Fruit fly (Drosophila melanogaster) whole organism: ENCODE measurements around the gene Pvf3.

ENCODE experiments used
- CG8478 ChIP-seq: fragments of >200 bp; optimal IDR thresholded peaks from 2 replicates; lab custom pipeline; 2018; ENCODE audit warnings: inconsistent platforms
- Dll ChIP-seq: fragments of >200 bp; optimal IDR thresholded peaks from 2 replicates; lab custom pipeline; 2017
- EcR ChIP-seq, 2 experiments: fragments of >200 bp; optimal IDR thresholded peaks; 2 replicates each; lab custom pipeline; 2017; ENCODE audit warnings: missing biosample characterization in 2 of 2, missing genetic modification characterization in 2 of 2, missing genetic modification reagents in 2 of 2
- pan ChIP-seq: fragments of >200 bp; optimal IDR thresholded peaks from 2 replicates; lab custom pipeline; 2017
- psq ChIP-seq: fragments of >200 bp; optimal IDR thresholded peaks from 2 replicates; lab custom pipeline; 2017
- usp ChIP-seq: fragments of >200 bp; optimal IDR thresholded peaks from 2 replicates; lab custom pipeline; 2017; ENCODE audit warnings: missing biosample characterization, missing genetic modification characterization, mixed read lengths

Pvf3 gene

DNA sequence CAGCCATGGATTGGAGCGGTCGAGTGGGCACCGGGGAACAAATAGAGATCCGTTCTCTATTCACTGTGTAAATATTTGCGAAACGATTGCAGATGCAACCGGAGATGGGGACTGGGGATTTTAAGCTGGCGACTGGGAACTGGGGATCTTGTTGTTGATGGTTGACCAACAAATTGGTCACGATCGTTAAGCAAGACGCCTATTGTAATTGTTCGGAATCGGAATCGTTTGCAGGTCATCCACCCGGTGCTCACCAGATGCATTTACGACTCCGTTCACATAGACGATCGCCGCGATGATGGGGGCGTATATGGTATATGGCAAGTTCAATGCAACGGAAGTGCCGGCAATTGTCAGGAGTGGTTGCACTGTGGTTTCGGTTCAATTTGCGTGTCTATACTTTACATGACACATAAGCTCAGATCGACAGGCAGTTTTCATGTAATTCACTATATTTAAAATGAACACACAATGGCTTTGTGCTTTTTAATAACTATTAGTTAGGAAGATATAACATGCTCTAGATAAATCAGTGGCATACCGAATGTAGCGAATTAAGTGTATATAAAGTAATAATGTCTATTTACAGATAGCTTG lies 39.2 kb downstream of the Pvf3 start:
- TF ChIP-seq EcR (GFP tag; optimal IDR thresholded peaks at IDR 0.05; lab: Kevin White, UChicago): peak in 1 of 2 experiments; percentile 71
- TF ChIP-seq CG8478: no peak
- TF ChIP-seq pan: no peak
- TF ChIP-seq usp: no peak

dm6 chr2L:7117552-7118144 lies 39.8 kb downstream of the Pvf3 start:
- TF ChIP-seq Dll (lab: Kevin White, UChicago) (no peak), psq (no peak), EcR (GFP tag; optimal IDR thresholded peaks at IDR 0.05; lab: Kevin White, UChicago) (no peak), pan (no peak)

DNA sequence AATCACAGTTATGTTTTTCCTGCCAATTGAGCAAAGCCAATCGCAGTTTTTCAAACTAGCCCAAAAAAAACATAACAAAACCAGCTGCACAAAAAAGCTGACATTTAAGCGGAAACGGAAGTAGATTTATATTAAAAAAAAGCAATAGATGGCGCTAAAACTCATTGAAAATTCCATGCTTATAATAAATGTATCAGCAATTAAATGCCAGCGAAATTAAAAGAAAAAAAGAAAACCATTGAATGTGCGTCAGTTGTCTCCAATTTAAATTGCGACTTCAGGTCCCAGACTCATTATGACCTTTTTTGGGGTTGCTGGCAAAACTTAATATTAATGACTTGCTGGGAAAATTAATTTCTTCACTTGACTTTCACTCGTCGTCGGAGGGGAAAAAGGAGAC lies 43.3 kb downstream of the Pvf3 start:
- no peak for TF ChIP-seq Dll (lab: Kevin White, UChicago)
- no peak for TF ChIP-seq usp
- no peak for TF ChIP-seq psq
- no peak for TF ChIP-seq pan
- no peak for TF ChIP-seq EcR (GFP tag; optimal IDR thresholded peaks at IDR 0.05; lab: Kevin White, UChicago)
- TF ChIP-seq CG8478: no peak

DNA sequence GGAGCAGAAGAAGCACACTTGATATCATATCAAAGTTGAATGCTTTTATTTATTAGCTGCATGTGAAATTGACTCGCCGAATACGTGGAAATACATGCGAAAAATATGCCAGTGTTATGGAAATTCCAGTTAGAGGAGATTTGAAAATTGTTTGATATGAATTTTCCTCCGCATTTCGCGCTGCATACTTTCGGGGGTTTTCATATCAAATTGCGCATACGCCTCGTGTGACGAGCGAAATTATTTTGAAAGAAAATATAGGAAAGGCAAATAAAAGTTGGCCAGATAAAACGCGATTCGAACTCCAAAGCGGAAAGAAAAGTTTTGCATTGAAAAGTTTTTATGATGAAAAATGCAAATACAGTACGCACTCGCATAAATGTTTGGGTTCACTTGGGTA lies 47.2 kb downstream of the Pvf3 start:
- TF ChIP-seq Dll (lab: Kevin White, UChicago): no peak
- no peak for TF ChIP-seq EcR (GFP tag; optimal IDR thresholded peaks at IDR 0.05; lab: Kevin White, UChicago)
- TF ChIP-seq pan: no peak
- no peak for TF ChIP-seq usp
- TF ChIP-seq CG8478: no peak
- TF ChIP-seq psq: no peak

dm6 chr2L:7107890-7108289 lies 49.6 kb downstream of the Pvf3 start:
- TF ChIP-seq pan: no peak
- TF ChIP-seq psq: no peak
- TF ChIP-seq usp: no peak
- TF ChIP-seq EcR (GFP tag; optimal IDR thresholded peaks at IDR 0.05; lab: Kevin White, UChicago): no peak
- TF ChIP-seq CG8478: no peak

DNA sequence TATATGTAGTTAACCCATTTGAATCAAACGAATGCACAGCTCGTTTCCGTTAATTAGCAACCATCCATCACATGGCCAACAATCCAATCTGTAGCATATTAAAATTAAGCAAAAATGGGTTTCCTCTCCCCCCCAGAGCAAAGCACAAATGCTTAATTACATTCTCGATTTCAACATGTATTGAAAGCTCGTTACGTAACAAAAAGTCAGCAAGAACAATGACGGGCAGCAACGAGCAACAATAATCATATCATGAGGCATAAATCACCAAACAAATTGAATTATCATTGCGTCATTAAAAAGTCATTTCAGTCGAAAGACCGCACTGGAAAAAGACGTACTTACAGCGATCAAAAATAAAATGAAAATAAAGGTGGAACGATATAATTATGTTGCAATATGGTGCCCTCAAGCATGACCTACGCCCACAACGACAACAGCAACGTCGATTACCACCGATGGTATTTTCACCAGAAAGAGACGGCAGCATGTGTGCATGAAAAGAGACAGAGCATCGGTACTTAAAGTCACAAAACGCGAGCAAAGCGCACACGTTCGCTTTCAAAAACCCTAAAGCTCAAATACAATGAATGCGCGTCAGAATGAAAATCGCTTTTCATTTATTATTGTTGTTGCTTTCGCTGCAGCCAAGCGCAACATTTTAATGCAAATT lies 51.1 kb downstream of the Pvf3 start:
- TF ChIP-seq pan (no peak), CG8478 (no peak), EcR (GFP tag; optimal IDR thresholded peaks at IDR 0.05; lab: Kevin White, UChicago) (no peak), Dll (lab: Kevin White, UChicago) (no peak), usp (no peak), psq (no peak)

DNA sequence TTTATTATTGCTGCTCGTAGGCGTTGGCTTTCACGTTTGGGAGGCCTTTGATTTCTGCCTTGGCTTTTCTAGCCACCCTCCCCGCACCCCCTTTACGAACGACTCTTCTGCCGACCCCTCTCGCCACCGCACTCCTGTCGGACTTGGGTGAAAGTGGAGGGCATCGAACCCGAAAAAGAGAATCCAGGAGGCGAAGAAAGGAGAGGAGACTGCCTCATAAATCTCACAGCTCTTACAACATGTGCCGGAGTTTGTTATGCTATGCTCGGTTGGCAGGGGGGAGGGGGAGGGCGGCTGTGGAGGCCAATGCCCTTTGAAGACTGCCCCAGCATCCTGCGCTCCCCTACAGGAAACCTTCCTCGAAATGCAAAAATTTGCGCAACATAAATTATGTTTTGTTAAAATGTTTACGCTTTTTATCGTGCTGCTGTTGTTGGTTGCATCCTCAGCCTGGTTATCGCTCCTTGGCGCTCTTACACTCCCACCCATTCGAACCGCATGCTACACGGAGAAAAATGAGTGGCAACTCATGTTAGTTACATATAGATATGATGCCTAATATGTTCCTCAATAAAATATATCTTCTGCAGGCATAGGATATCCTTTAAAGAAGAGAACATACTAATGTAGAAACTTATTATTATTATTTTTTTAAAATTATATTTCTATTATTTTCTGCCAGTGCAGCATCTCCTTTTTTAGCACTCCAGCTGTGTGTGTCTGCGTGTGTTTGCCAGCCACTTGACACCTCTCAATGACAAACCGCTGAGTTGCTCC lies 53.1 kb downstream of the Pvf3 start:
- no peak for TF ChIP-seq pan
- no peak for TF ChIP-seq usp
- peak; percentile 58 to 78 for TF ChIP-seq EcR (GFP tag; optimal IDR thresholded peaks at IDR 0.05; lab: Kevin White, UChicago)
- TF ChIP-seq Dll (lab: Kevin White, UChicago): no peak

- TF ChIP-seq Dll (lab: Kevin White, UChicago) (no peak), CG8478 (no peak), usp (no peak), EcR (GFP tag; optimal IDR thresholded peaks at IDR 0.05; lab: Kevin White, UChicago) (no peak), pan (no peak), psq (no peak)
Observed at dm6 chr2L:7100830-7101229, 56.7 kb downstream of the Pvf3 start.

DNA sequence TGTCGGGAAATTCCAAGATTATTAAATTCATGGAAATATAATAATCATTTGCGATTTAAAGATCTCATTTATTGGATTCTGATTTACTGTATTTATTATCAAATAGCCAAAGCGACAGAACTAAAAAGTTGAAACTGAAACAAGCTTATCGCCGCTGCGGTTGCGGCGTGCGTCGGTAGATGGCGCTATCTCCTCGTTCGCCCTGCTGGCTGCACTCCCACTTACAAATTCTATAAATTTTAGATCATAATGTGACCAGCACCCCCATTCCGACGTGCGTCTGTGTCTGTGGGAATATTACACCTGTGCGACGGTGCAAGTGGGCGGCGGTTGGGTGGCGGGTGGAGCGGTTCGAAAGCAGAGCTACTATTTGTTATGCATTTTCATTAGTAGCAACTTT lies 60.1 kb downstream of the Pvf3 start:
- TF ChIP-seq pan: no peak
- no peak for TF ChIP-seq usp
- TF ChIP-seq CG8478: no peak
- no peak for TF ChIP-seq Dll (lab: Kevin White, UChicago)
- TF ChIP-seq EcR (GFP tag; optimal IDR thresholded peaks at IDR 0.05; lab: Kevin White, UChicago): no peak
- no peak for TF ChIP-seq psq

DNA sequence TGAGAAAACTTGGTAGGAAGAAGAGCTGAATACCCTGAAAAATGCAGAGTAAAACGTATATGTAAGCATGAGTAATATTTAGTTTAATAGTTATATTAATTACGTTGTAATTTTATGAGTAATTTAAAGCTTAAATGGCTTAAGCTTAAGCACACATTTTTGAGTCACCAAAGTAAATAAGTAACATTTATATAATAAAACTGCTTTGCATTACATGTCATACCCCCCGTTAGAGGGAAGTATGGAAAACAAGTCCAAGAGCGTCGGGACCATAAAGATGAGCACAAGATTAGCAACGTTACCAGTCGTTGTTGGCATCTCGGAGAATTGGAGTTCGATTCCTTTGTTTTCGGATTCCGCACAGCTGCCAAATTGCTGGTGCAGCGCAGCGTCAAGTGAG lies 63.2 kb downstream of the Pvf3 start:
- TF ChIP-seq CG8478 (no peak), EcR (GFP tag; optimal IDR thresholded peaks at IDR 0.05; lab: Kevin White, UChicago) (no peak), Dll (lab: Kevin White, UChicago) (no peak), pan (no peak), usp (no peak), psq (no peak)

- TF ChIP-seq Dll (lab: Kevin White, UChicago) (no peak), psq (no peak), CG8478 (no peak), usp (no peak), pan (no peak), EcR (GFP tag; optimal IDR thresholded peaks at IDR 0.05; lab: Kevin White, UChicago) (no peak)
Observed at dm6 chr2L:7090922-7091321, 66.6 kb downstream of the Pvf3 start.

dm6 chr2L:7084410-7084809 lies 73.1 kb downstream of the Pvf3 start, which contains the start of gene Pvf2:
TSS of gene Pvf2 (minus strand) at chr2L:7084635.
- TF ChIP-seq EcR (GFP tag; optimal IDR thresholded peaks at IDR 0.05; lab: Kevin White, UChicago) (no peak), usp (no peak), Dll (lab: Kevin White, UChicago) (no peak), pan (no peak), CG8478 (no peak), psq (no peak)

- TF ChIP-seq psq (no peak), CG8478 (no peak), Dll (lab: Kevin White, UChicago) (peak; percentile 63)
Observed at dm6 chr2L:7082203-7082602, 75.3 kb downstream of the Pvf3 start.
